Fruit fly (Drosophila melanogaster) whole organism, embryonic: ENCODE data around the gene CG6788.
A peak's percentile ranks its signal among the peaks of the same experiment; 100 is the strongest.

Experiments
- Aef1 ChIP-seq: fragments of 200-800 bp; sonication (Bioruptor generic); IDR thresholded peaks from 3 replicates; pipeline ENCODE4 v1.3.6; 2022; ENCODE audit warnings: missing biosample characterization, missing genetic modification characterization
- Bdp1 ChIP-seq: fragments of 200-800 bp; sonication (Bioruptor generic); optimal IDR thresholded peaks from 3 replicates; lab custom pipeline; 2016; ENCODE audit warnings: missing biosample characterization, missing genetic modification characterization
- CG10209 ChIP-seq: fragments of 200-800 bp; sonication (Bioruptor generic); optimal IDR thresholded peaks from 3 replicates; lab custom pipeline; 2017; ENCODE audit warnings: missing biosample characterization, mild to moderate bottlenecking, missing genetic modification characterization, missing genetic modification reagents
- CG1024 ChIP-seq: fragments of 200-800 bp; sonication (Bioruptor generic); IDR thresholded peaks from 2 replicates; pipeline ENCODE4 v1.3.6; 2022; ENCODE audit warnings: missing biosample characterization, missing genetic modification characterization
- CG12219 ChIP-seq: fragments of 200-800 bp; sonication (Bioruptor generic); optimal IDR thresholded peaks from 3 replicates; lab custom pipeline; 2018; ENCODE audit warnings: missing biosample characterization, mild to moderate bottlenecking, missing genetic modification characterization
- CG12391 ChIP-seq: fragments of 200-800 bp; sonication (Bioruptor generic); optimal IDR thresholded peaks from 3 replicates; lab custom pipeline; 2018; ENCODE audit warnings: missing biosample characterization, mild to moderate bottlenecking, missing genetic modification characterization, moderate library complexity
- CG13424 ChIP-seq: fragments of 200-800 bp; sonication (Bioruptor generic); optimal IDR thresholded peaks from 2 replicates; lab custom pipeline; 2019; ENCODE audit warnings: missing biosample characterization, mild to moderate bottlenecking, missing genetic modification characterization, moderate library complexity
- CG14050 ChIP-seq: fragments of 200-800 bp; sonication (Bioruptor generic); IDR thresholded peaks from 3 replicates; pipeline ENCODE4 v1.3.6; 2022; ENCODE audit warnings: missing biosample characterization, missing genetic modification characterization
- CG14860 ChIP-seq: fragments of 200-800 bp; sonication (Bioruptor generic); IDR thresholded peaks from 3 replicates; pipeline ENCODE4 v1.3.6; 2022; ENCODE audit warnings: missing biosample characterization, missing genetic modification characterization; ENCODE audit not compliant: partially characterized antibody
- CG15479 ChIP-seq: fragments of 200-800 bp; sonication (Bioruptor generic); optimal IDR thresholded peaks from 3 replicates; lab custom pipeline; 2019; ENCODE audit warnings: missing biosample characterization, mild to moderate bottlenecking, missing genetic modification characterization, moderate library complexity
- CG16779 ChIP-seq: fragments of 200-800 bp; sonication (Bioruptor generic); IDR thresholded peaks from 2 replicates; pipeline ENCODE4 v1.3.6; 2022; ENCODE audit warnings: missing biosample characterization, missing genetic modification characterization
- CG17361 ChIP-seq: fragments of 200-800 bp; sonication (Bioruptor generic); IDR thresholded peaks from 3 replicates; pipeline ENCODE4 v1.3.6; 2022; ENCODE audit warnings: missing biosample characterization, missing genetic modification characterization
- CG31441 ChIP-seq: fragments of 200-800 bp; sonication (Bioruptor generic); IDR thresholded peaks from 2 replicates; pipeline ENCODE4 v1.3.6; 2022; ENCODE audit warnings: missing biosample characterization, missing genetic modification characterization
- CG32767 ChIP-seq: fragments of 200-800 bp; sonication (Bioruptor generic); IDR thresholded peaks from 2 replicates; pipeline ENCODE4 v1.3.6; 2022; ENCODE audit warnings: missing biosample characterization, missing genetic modification characterization
- CG32772 ChIP-seq: fragments of 200-800 bp; sonication (Bioruptor generic); IDR thresholded peaks from 2 replicates; pipeline ENCODE4 v1.3.6; 2022; ENCODE audit warnings: missing biosample characterization, missing genetic modification characterization
- CG34224 ChIP-seq: fragments of 200-800 bp; sonication (Bioruptor generic); IDR thresholded peaks from 3 replicates; pipeline ENCODE4 v1.3.6; 2022; ENCODE audit warnings: missing biosample characterization, missing genetic modification characterization; ENCODE audit not compliant: partially characterized antibody
- CG4707 ChIP-seq: fragments of 200-800 bp; sonication (Bioruptor generic); optimal IDR thresholded peaks from 2 replicates; lab custom pipeline; 2018; ENCODE audit warnings: missing biosample characterization, mild to moderate bottlenecking, missing genetic modification characterization, moderate library complexity
- CG6765 ChIP-seq: fragments of 200-800 bp; sonication (Bioruptor generic); optimal IDR thresholded peaks from 3 replicates; lab custom pipeline; 2017; ENCODE audit warnings: missing biosample characterization, mild to moderate bottlenecking, missing genetic modification characterization
- CG7357 ChIP-seq: fragments of 200-800 bp; sonication (Bioruptor generic); IDR thresholded peaks from 3 replicates; pipeline ENCODE4 v1.3.6; 2022; ENCODE audit warnings: missing biosample characterization, missing genetic modification characterization
- CG7372 ChIP-seq: fragments of 200-800 bp; sonication (Bioruptor generic); IDR thresholded peaks from 2 replicates; pipeline ENCODE4 v1.3.6; 2022; ENCODE audit warnings: missing biosample characterization, missing genetic modification characterization
- CG8089 ChIP-seq: fragments of 200-800 bp; sonication (Bioruptor generic); optimal IDR thresholded peaks from 3 replicates; lab custom pipeline; 2016; ENCODE audit warnings: missing biosample characterization, missing genetic modification characterization
- CG8388 ChIP-seq: fragments of 200-800 bp; sonication (Bioruptor generic); optimal IDR thresholded peaks from 2 replicates; lab custom pipeline; 2019; ENCODE audit warnings: missing biosample characterization, mild to moderate bottlenecking, missing genetic modification characterization, moderate library complexity
- Chrac-16 ChIP-seq: fragments of 200-800 bp; sonication (Bioruptor generic); optimal IDR thresholded peaks from 3 replicates; lab custom pipeline; 2016; ENCODE audit warnings: missing biosample characterization, missing genetic modification characterization
- Fer3 ChIP-seq: fragments of 200-800 bp; sonication (Bioruptor generic); optimal IDR thresholded peaks from 2 replicates; lab custom pipeline; 2018; ENCODE audit warnings: missing biosample characterization, mild to moderate bottlenecking, missing genetic modification characterization, moderate library complexity
- HLH3B ChIP-seq: fragments of 200-800 bp; sonication (Bioruptor generic); IDR thresholded peaks from 2 replicates; pipeline ENCODE4 v1.3.6; 2022; ENCODE audit warnings: missing biosample characterization, missing genetic modification characterization
- HLH54F ChIP-seq: fragments of 200-800 bp; sonication (Bioruptor generic); optimal IDR thresholded peaks from 3 replicates; lab custom pipeline; 2016; ENCODE audit warnings: missing biosample characterization, missing genetic modification characterization
- Hey ChIP-seq: fragments of 200-800 bp; sonication (Bioruptor generic); optimal IDR thresholded peaks from 3 replicates; lab custom pipeline; 2018; ENCODE audit warnings: missing biosample characterization, mild to moderate bottlenecking, missing genetic modification characterization
- Hr78 ChIP-seq, 2 experiments: fragments of 200-800 bp in 1 of 2; fragments of >200 bp in 1 of 2; sonication (Bioruptor generic) in 1 of 2; optimal IDR thresholded peaks; 2 replicates each; lab custom pipeline; 2017 to 2019; ENCODE audit warnings: missing biosample characterization in 2 of 2, missing genetic modification characterization in 2 of 2, mild to moderate bottlenecking in 1 of 2, moderate library complexity in 1 of 2
- Oaz ChIP-seq: fragments of 200-800 bp; sonication (Bioruptor generic); IDR thresholded peaks from 2 replicates; pipeline ENCODE4 v1.3.6; 2022; ENCODE audit warnings: missing biosample characterization, missing genetic modification characterization
- Rfx ChIP-seq: fragments of 200-800 bp; sonication (Bioruptor generic); IDR thresholded peaks from 2 replicates; pipeline ENCODE4 v1.3.6; 2022; ENCODE audit warnings: missing biosample characterization, missing genetic modification characterization
- Spps ChIP-seq: fragments of 200-800 bp; sonication (Bioruptor generic); optimal IDR thresholded peaks from 2 replicates; lab custom pipeline; 2018; ENCODE audit warnings: missing biosample characterization, mild to moderate bottlenecking, missing genetic modification characterization
- Vsx1 ChIP-seq: fragments of 200-800 bp; sonication (Bioruptor generic); optimal IDR thresholded peaks from 2 replicates; lab custom pipeline; 2017; ENCODE audit warnings: missing biosample characterization, mild to moderate bottlenecking, missing genetic modification characterization, missing genetic modification reagents
- Xrp1 ChIP-seq: fragments of 200-800 bp; sonication (Bioruptor generic); IDR thresholded peaks from 2 replicates; pipeline ENCODE4 v1.3.6; 2022; ENCODE audit warnings: missing biosample characterization, missing genetic modification characterization
- ash1 ChIP-seq: fragments of 200-800 bp; sonication (Bioruptor generic); optimal IDR thresholded peaks from 2 replicates; lab custom pipeline; 2018; ENCODE audit warnings: missing biosample characterization, mild to moderate bottlenecking, missing genetic modification characterization
- bowl ChIP-seq: fragments of 200-800 bp; sonication (Bioruptor generic); IDR thresholded peaks from 2 replicates; pipeline ENCODE4 v1.3.6; 2022; ENCODE audit warnings: missing biosample characterization, missing genetic modification characterization
- btn ChIP-seq: fragments of 200-800 bp; sonication (Bioruptor generic); optimal IDR thresholded peaks from 2 replicates; lab custom pipeline; 2016; ENCODE audit warnings: missing biosample characterization, missing genetic modification characterization
- dati ChIP-seq: fragments of 200-800 bp; sonication (Bioruptor generic); IDR thresholded peaks from 2 replicates; pipeline ENCODE4 v1.3.6; 2022; ENCODE audit warnings: missing biosample characterization, missing genetic modification characterization
- dimm ChIP-seq: fragments of 200-800 bp; sonication (Bioruptor generic); IDR thresholded peaks from 2 replicates; pipeline ENCODE4 v1.3.6; 2022; ENCODE audit warnings: missing biosample characterization, missing genetic modification characterization
- esg ChIP-seq: fragments of 200-800 bp; sonication (Bioruptor generic); conservative IDR thresholded peaks from 2 replicates; pipeline ENCODE4 v1.3.6; 2022; ENCODE audit warnings: missing biosample characterization, missing genetic modification characterization
- fd96Cb ChIP-seq: fragments of 200-800 bp; sonication (Bioruptor generic); optimal IDR thresholded peaks from 2 replicates; lab custom pipeline; 2018; ENCODE audit warnings: missing biosample characterization, mild to moderate bottlenecking, missing genetic modification characterization, moderate library complexity
- fru ChIP-seq: fragments of >200 bp; optimal IDR thresholded peaks from 2 replicates; lab custom pipeline; 2017
- ham ChIP-seq: fragments of 200-800 bp; sonication (Bioruptor generic); IDR thresholded peaks from 2 replicates; pipeline ENCODE4 v1.3.6; 2022; ENCODE audit warnings: missing biosample characterization, missing genetic modification characterization
- jigr1 ChIP-seq: fragments of 200-800 bp; sonication (Bioruptor generic); IDR thresholded peaks from 3 replicates; pipeline ENCODE4 v1.3.6; 2022; ENCODE audit warnings: missing biosample characterization, missing genetic modification characterization
- jumu ChIP-seq: fragments of 200-800 bp; sonication (Bioruptor generic); optimal IDR thresholded peaks from 3 replicates; lab custom pipeline; 2016; ENCODE audit warnings: missing biosample characterization, missing genetic modification characterization
- maf-S ChIP-seq: fragments of 200-800 bp; sonication (Bioruptor generic); optimal IDR thresholded peaks from 2 replicates; lab custom pipeline; 2016; ENCODE audit warnings: missing biosample characterization, missing genetic modification characterization
- nom ChIP-seq: fragments of 200-800 bp; sonication (Bioruptor generic); optimal IDR thresholded peaks from 2 replicates; lab custom pipeline; 2017; ENCODE audit warnings: missing biosample characterization, missing genetic modification characterization, mild to moderate bottlenecking, moderate library complexity, missing genetic modification reagents
- peb ChIP-seq: fragments of 200-800 bp; sonication (Bioruptor generic); IDR thresholded peaks from 2 replicates; pipeline ENCODE4 v1.3.6; 2022; ENCODE audit warnings: missing biosample characterization, missing genetic modification characterization
- pros ChIP-seq: fragments of 200-800 bp; sonication (Bioruptor generic); optimal IDR thresholded peaks from 3 replicates; lab custom pipeline; 2019; ENCODE audit warnings: missing biosample characterization, mild to moderate bottlenecking, missing genetic modification characterization, moderate library complexity
- seq ChIP-seq: fragments of 200-800 bp; sonication (Bioruptor generic); IDR thresholded peaks from 2 replicates; pipeline ENCODE4 v1.3.6; 2022; ENCODE audit warnings: missing biosample characterization, missing genetic modification characterization
- sna ChIP-seq: fragments of 200-800 bp; sonication (Bioruptor generic); IDR thresholded peaks from 2 replicates; pipeline ENCODE4 v1.3.6; 2022; ENCODE audit warnings: missing biosample characterization, missing genetic modification characterization; ENCODE audit not compliant: partially characterized antibody
- trem ChIP-seq: fragments of 200-800 bp; optimal IDR thresholded peaks from 3 replicates; lab custom pipeline; 2019; ENCODE audit warnings: missing biosample characterization, mild to moderate bottlenecking, missing genetic modification characterization, moderate library complexity
- usp ChIP-seq: fragments of >200 bp; optimal IDR thresholded peaks from 2 replicates; lab custom pipeline; 2017; ENCODE audit warnings: missing biosample characterization, missing genetic modification characterization

Gene CG6788

DNA sequence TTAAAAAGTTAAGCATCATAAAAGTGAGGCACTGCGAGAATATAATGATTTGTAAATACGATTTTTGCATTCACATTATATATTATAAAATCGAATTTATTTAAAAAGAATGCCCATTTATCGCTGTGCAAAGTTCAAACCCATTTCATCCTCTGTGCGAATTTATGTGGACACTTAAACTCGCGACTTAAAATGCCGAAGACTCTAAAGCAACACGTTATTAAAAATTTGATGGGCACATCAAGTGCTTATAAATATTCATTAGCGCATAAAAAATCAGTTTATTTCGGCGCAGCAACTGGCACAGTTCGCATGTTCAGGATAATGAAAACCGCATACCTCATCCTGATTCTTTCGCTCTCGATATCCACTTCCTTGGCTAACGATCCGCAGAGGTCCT lies at the start of gene CG6788:
Gene CG6788, plus strand, starts transcription at position 301 of the 400 bp plus-strand sequence.
- TF ChIP-seq Chrac-16 (no peak), CG32767 (GFP tag; lab: Robert Waterston, UW) (no peak), Aef1 (GFP tag; lab: Robert Waterston, UW) (no peak), CG8388 (no peak), CG16779 (GFP tag; lab: Robert Waterston, UW) (no peak), peb (GFP tag; lab: Robert Waterston, UW) (no peak), seq (GFP tag; lab: Robert Waterston, UW) (no peak), CG13424 (tag; lab: Kevin White, UChicago) (no peak), ash1 (GFP tag; lab: Kevin White, UChicago) (no peak), CG15479 (no peak), CG4707 (no peak)

DNA sequence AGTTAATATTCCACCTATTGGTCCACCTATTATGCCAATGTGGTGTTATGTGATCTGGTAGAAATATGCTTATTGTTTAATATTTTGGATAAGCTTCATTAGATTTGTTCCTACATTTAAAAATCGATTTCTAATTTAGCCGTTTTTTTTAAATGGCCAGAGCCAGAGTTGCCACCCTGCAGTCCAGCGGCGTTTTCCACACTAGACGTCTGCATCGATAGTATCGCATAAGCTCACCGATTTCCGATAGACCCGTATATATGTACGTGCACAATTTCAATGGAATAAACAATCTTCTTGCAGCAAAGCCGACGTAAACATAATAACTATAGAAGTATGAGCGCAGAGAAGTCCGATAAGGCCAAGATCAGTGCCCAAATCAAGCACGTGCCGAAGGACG lies 46.1 kb upstream of the CG6788 start, which contains the start of gene Taf9:
Gene Taf9, plus strand, starts transcription at position 239 of the 400 bp plus-strand sequence.
- no peak for TF ChIP-seq Vsx1 (GFP tag; lab: Kevin White, UChicago)
- TF ChIP-seq CG7372 = no peak
- TF ChIP-seq Xrp1 (GFP tag; lab: Robert Waterston, UW) = no peak
- no peak for TF ChIP-seq Bdp1
- no peak for TF ChIP-seq CG17361 (GFP tag; lab: Robert Waterston, UW)
- TF ChIP-seq Rfx = peak; percentile 52
- TF ChIP-seq fd96Cb (tag; lab: Kevin White, UChicago) = no peak
- TF ChIP-seq CG15479 = no peak
- TF ChIP-seq CG12391 (tag; lab: Kevin White, UChicago) = no peak
- peak; percentile 92 for TF ChIP-seq CG34224 (GFP tag; lab: Robert Waterston, UW)
- no peak for TF ChIP-seq Fer3 (tag; lab: Kevin White, UChicago)
- no peak for TF ChIP-seq CG10209 (GFP tag; lab: Kevin White, UChicago)
- TF ChIP-seq Spps (tag; lab: Kevin White, UChicago) = no peak
- TF ChIP-seq CG6765 (GFP tag; lab: Kevin White, UChicago) = no peak
- peak; percentile 67 for TF ChIP-seq CG14860 (GFP tag; lab: Robert Waterston, UW)
- peak; percentile 85 for TF ChIP-seq sna (GFP tag; lab: Robert Waterston, UW)
- no peak for TF ChIP-seq fru (lab: Kevin White, UChicago)
- TF ChIP-seq Hey = no peak
- no peak for TF ChIP-seq dati (GFP tag; lab: Robert Waterston, UW)
- TF ChIP-seq Oaz = no peak
- TF ChIP-seq maf-S (GFP tag; lab: Kevin White, UChicago) = no peak
- TF ChIP-seq jigr1 = no peak
- no peak for TF ChIP-seq pros (GFP tag; lab: Kevin White, UChicago)
- TF ChIP-seq CG31441 (GFP tag; lab: Robert Waterston, UW) = no peak
- no peak for TF ChIP-seq CG32772 (GFP tag; lab: Robert Waterston, UW)
- no peak for TF ChIP-seq CG8089
- no peak for TF ChIP-seq CG12219 (GFP tag; lab: Kevin White, UChicago)
- no peak for TF ChIP-seq Hr78 (GFP tag; optimal IDR thresholded peaks at IDR 0.05; lab: Kevin White, UChicago)
- no peak for TF ChIP-seq HLH54F (GFP tag; lab: Kevin White, UChicago)
- no peak for TF ChIP-seq jumu (GFP tag; lab: Kevin White, UChicago)
- peak; percentile 24 for TF ChIP-seq trem
- no peak for TF ChIP-seq ham (GFP tag; lab: Robert Waterston, UW)
- TF ChIP-seq dimm (GFP tag; lab: Robert Waterston, UW) = no peak
- TF ChIP-seq CG14050 (GFP tag; lab: Robert Waterston, UW) = no peak
- TF ChIP-seq CG7357 (GFP tag; lab: Robert Waterston, UW) = no peak
- no peak for TF ChIP-seq HLH3B (GFP tag; lab: Robert Waterston, UW)
- TF ChIP-seq nom (GFP tag; lab: Kevin White, UChicago) = no peak
- no peak for TF ChIP-seq CG1024 (GFP tag; lab: Robert Waterston, UW)
- TF ChIP-seq esg (GFP tag; lab: Robert Waterston, UW) = no peak
- no peak for TF ChIP-seq btn (GFP tag; lab: Kevin White, UChicago)
- TF ChIP-seq bowl (GFP tag; lab: Robert Waterston, UW) = no peak
- no peak for TF ChIP-seq usp (GFP tag; lab: Kevin White, UChicago)
